Worm (Caenorhabditis elegans) whole organism, early embryonic: ENCODE data around the gene T06E4.5.

Experiments used
- B0310.2 ChIP-seq: sonication (generic microtip); optimal IDR thresholded peaks from 2 replicates; lab custom pipeline; 2016; ENCODE audit warnings: mild to moderate bottlenecking, missing genetic modification characterization, missing compliant biosample characterization
- F13C5.2 ChIP-seq: sonication (generic microtip); optimal IDR thresholded peaks from 2 replicates; lab custom pipeline; 2017; ENCODE audit warnings: mild to moderate bottlenecking, missing genetic modification characterization, inconsistent platforms, missing compliant biosample characterization
- aly-1 ChIP-seq: sonication (generic microtip); optimal IDR thresholded peaks from 2 replicates; lab custom pipeline; 2016; ENCODE audit warnings: missing genetic modification characterization, missing compliant biosample characterization
- ama-1 ChIP-seq: fragments of 150-350 bp; optimal IDR thresholded peaks from 2 replicates; lab custom pipeline; 2014
- ceh-13 ChIP-seq: fragments of 200-800 bp; sonication (Bioruptor generic); optimal IDR thresholded peaks from 2 replicates; lab custom pipeline; 2018; ENCODE audit warnings: mild to moderate bottlenecking, missing genetic modification characterization, missing compliant biosample characterization
- ceh-36 ChIP-seq: sonication (generic microtip); optimal IDR thresholded peaks from 2 replicates; lab custom pipeline; 2016; ENCODE audit warnings: missing genetic modification characterization, inconsistent platforms, missing compliant biosample characterization
- ets-7 ChIP-seq: sonication (generic microtip); optimal IDR thresholded peaks from 2 replicates; lab custom pipeline; 2016; ENCODE audit warnings: missing genotype, missing genetic modification characterization, missing compliant biosample characterization
- flt-1 ChIP-seq: fragments of 200-800 bp; sonication (Bioruptor generic); IDR thresholded peaks from 2 replicates; pipeline ENCODE4 v1.3.6; 2022; ENCODE audit warnings: missing genetic modification characterization, missing compliant biosample characterization
- hmbx-1 ChIP-seq: sonication (generic microtip); optimal IDR thresholded peaks from 2 replicates; lab custom pipeline; 2016; ENCODE audit warnings: mild to moderate bottlenecking, missing genetic modification characterization, missing compliant biosample characterization
- hmg-4 ChIP-seq: fragments of 200-800 bp; sonication (Bioruptor generic); optimal IDR thresholded peaks from 2 replicates; lab custom pipeline; 2018; ENCODE audit warnings: mild to moderate bottlenecking, missing genetic modification characterization, missing compliant biosample characterization
- hnd-1 ChIP-seq: sonication (generic microtip); optimal IDR thresholded peaks from 2 replicates; lab custom pipeline; 2016; ENCODE audit warnings: missing genetic modification characterization, missing compliant biosample characterization
- pes-1 ChIP-seq: fragments of 200-800 bp; sonication (Bioruptor generic); IDR thresholded peaks from 2 replicates; pipeline ENCODE4 v1.3.6; 2022; ENCODE audit warnings: missing genetic modification reagents, missing genetic modification characterization, missing compliant biosample characterization
- scrt-1 ChIP-seq: fragments of 200-800 bp; sonication (Bioruptor generic); IDR thresholded peaks from 2 replicates; pipeline ENCODE4 v1.3.6; 2022; ENCODE audit warnings: missing genetic modification characterization, missing compliant biosample characterization
- sea-1 ChIP-seq: fragments of 200-800 bp; sonication (Bioruptor generic); conservative IDR thresholded peaks from 2 replicates; pipeline ENCODE4 v1.3.6; 2022; ENCODE audit warnings: missing genetic modification characterization, missing compliant biosample characterization
- tbx-11 ChIP-seq: fragments of 200-800 bp; sonication (Bioruptor generic); IDR thresholded peaks from 2 replicates; pipeline ENCODE4 v1.3.6; 2022; ENCODE audit warnings: missing genetic modification characterization, missing compliant biosample characterization
- tbx-37 ChIP-seq: fragments of 200-800 bp; sonication (Bioruptor generic); conservative IDR thresholded peaks from 2 replicates; pipeline ENCODE4 v1.3.6; 2022; ENCODE audit warnings: missing genetic modification reagents, missing genetic modification characterization, missing compliant biosample characterization
- tra-4 ChIP-seq: sonication (generic microtip); optimal IDR thresholded peaks from 2 replicates; lab custom pipeline; 2017; ENCODE audit warnings: missing genetic modification characterization, missing compliant biosample characterization

The T06E4.5 gene

ce11 chrV:9629643-9630042, 1.4 kb upstream of the T06E4.5 start, which contains the start of gene col-146:
col-146 (plus strand) TSS chrV:9629943.
- TF ChIP-seq scrt-1 (GFP tag; lab: Robert Waterston, UW), result no peak
- TF ChIP-seq tbx-11, result no peak
- TF ChIP-seq ceh-13, result no peak
- TF ChIP-seq ets-7 (tag; lab: Kevin White, UChicago), result no peak
- no peak for TF ChIP-seq hmbx-1 (tag; lab: Kevin White, UChicago)
- no peak for TF ChIP-seq ama-1
- no peak for TF ChIP-seq F13C5.2 (tag; lab: Kevin White, UChicago)
- TF ChIP-seq sea-1 (GFP tag; lab: Robert Waterston, UW), result no peak

ce11 chrV:9630542-9630941, 502 bp upstream of the T06E4.5 start:
- TF ChIP-seq tbx-11, result no peak
- no peak for TF ChIP-seq flt-1
- no peak for TF ChIP-seq ama-1
- no peak for TF ChIP-seq hmbx-1 (tag; lab: Kevin White, UChicago)
- no peak for TF ChIP-seq hnd-1
- no peak for TF ChIP-seq aly-1 (tag; lab: Kevin White, UChicago)
- TF ChIP-seq scrt-1 (GFP tag; lab: Robert Waterston, UW), result no peak
- no peak for TF ChIP-seq pes-1 (GFP tag; lab: Robert Waterston, UW)
- no peak for TF ChIP-seq ceh-36 (tag; lab: Kevin White, UChicago)
- no peak for TF ChIP-seq hmg-4 (GFP tag; lab: Kevin White, UChicago)
- TF ChIP-seq tbx-37 (GFP tag; lab: Robert Waterston, UW), result no peak
- no peak for TF ChIP-seq ets-7 (tag; lab: Kevin White, UChicago)
- no peak for TF ChIP-seq tra-4 (tag; lab: Kevin White, UChicago)
- TF ChIP-seq ceh-13, result no peak
- TF ChIP-seq B0310.2 (tag; lab: Kevin White, UChicago), result no peak
- TF ChIP-seq sea-1 (GFP tag; lab: Robert Waterston, UW), result no peak
- no peak for TF ChIP-seq F13C5.2 (tag; lab: Kevin White, UChicago)

DNA sequence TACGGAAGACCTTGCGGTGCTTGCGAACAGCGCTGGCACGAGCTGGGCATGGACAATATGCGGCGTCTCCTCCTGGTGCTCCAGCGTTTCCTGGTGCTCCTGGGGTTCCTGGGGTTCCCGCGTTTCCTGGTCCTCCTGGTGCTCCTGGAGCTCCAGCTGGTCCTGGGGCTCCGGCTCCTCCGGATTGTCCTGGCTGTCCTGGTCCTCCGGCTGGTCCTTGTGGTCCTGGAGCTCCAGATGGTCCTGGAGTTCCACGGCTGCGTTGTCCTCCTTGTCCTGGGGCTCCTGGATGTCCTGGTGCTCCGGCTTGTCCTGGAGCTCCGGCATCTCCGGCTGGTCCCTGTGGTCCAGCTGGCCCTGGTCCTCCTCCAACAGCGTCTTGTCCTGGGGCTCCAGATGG, 1.3 kb downstream of the T06E4.5 start:
- TF ChIP-seq sea-1 (GFP tag; lab: Robert Waterston, UW) (no peak), F13C5.2 (tag; lab: Kevin White, UChicago) (no peak), ceh-36 (tag; lab: Kevin White, UChicago) (no peak), hnd-1 (no peak), scrt-1 (GFP tag; lab: Robert Waterston, UW) (no peak)

- TF ChIP-seq tbx-37 (GFP tag; lab: Robert Waterston, UW) (no peak), tra-4 (tag; lab: Kevin White, UChicago) (no peak), ets-7 (tag; lab: Kevin White, UChicago) (no peak), sea-1 (GFP tag; lab: Robert Waterston, UW) (no peak), F13C5.2 (tag; lab: Kevin White, UChicago) (no peak), hmbx-1 (tag; lab: Kevin White, UChicago) (no peak), hnd-1 (no peak), hmg-4 (GFP tag; lab: Kevin White, UChicago) (no peak), ceh-13 (no peak), tbx-11 (no peak), ama-1 (no peak), pes-1 (GFP tag; lab: Robert Waterston, UW) (no peak)
These were observed 2.3 kb downstream of the T06E4.5 start, which contains the start of gene col-147 for ce11 chrV:9633313-9633712. col-147 (minus strand) TSS chrV:9633338.

DNA sequence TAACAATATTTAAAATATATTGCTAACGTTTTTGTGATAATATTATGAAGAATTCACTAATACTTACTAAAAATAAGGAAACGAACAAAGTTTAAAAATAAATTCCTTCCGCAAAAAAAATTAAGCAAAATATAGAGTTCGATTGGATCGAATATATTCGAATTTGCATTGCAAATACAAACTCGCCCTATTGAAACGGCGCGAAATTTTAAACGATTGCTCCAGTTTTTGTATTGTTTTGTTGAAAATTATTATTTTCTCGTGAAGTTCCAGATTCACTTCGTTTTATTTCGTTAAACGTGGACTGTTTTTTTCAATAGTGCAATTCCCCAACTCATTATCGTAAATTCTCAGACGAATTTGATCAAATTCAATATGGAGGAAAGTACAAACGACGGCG, 14.5 kb downstream of the T06E4.5 start, which contains the start of the genes atl-1 and hcp-2:
TSS of gene atl-1 (minus strand) at position 89 of the 400 bp plus-strand sequence.
TSS of gene hcp-2 (plus strand) at position 353 of the 400 bp plus-strand sequence.
- TF ChIP-seq sea-1 (GFP tag; lab: Robert Waterston, UW), result no peak
- no peak for TF ChIP-seq B0310.2 (tag; lab: Kevin White, UChicago)
- TF ChIP-seq ama-1, result no peak
- no peak for TF ChIP-seq pes-1 (GFP tag; lab: Robert Waterston, UW)
- no peak for TF ChIP-seq ceh-36 (tag; lab: Kevin White, UChicago)
- no peak for TF ChIP-seq hmbx-1 (tag; lab: Kevin White, UChicago)
- TF ChIP-seq ceh-13, result no peak
- TF ChIP-seq ets-7 (tag; lab: Kevin White, UChicago), result no peak
- no peak for TF ChIP-seq hnd-1
- no peak for TF ChIP-seq flt-1
- TF ChIP-seq aly-1 (tag; lab: Kevin White, UChicago), result no peak
- no peak for TF ChIP-seq hmg-4 (GFP tag; lab: Kevin White, UChicago)
- no peak for TF ChIP-seq tbx-11
- no peak for TF ChIP-seq F13C5.2 (tag; lab: Kevin White, UChicago)
- no peak for TF ChIP-seq tra-4 (tag; lab: Kevin White, UChicago)
- no peak for TF ChIP-seq scrt-1 (GFP tag; lab: Robert Waterston, UW)

ce11 chrV:9651294-9651693, 20.2 kb downstream of the T06E4.5 start, which contains the start of gene T06E4.21:
T06E4.21 (plus strand) TSS chrV:9651594.
- TF ChIP-seq ets-7 (tag; lab: Kevin White, UChicago) (no peak), sea-1 (GFP tag; lab: Robert Waterston, UW) (no peak), hmbx-1 (tag; lab: Kevin White, UChicago) (no peak), hnd-1 (no peak), hmg-4 (GFP tag; lab: Kevin White, UChicago) (no peak), F13C5.2 (tag; lab: Kevin White, UChicago) (no peak), B0310.2 (tag; lab: Kevin White, UChicago) (no peak), scrt-1 (GFP tag; lab: Robert Waterston, UW) (no peak), pes-1 (GFP tag; lab: Robert Waterston, UW) (no peak), ceh-13 (no peak), flt-1 (no peak), ama-1 (no peak), tra-4 (tag; lab: Kevin White, UChicago) (no peak), ceh-36 (tag; lab: Kevin White, UChicago) (no peak), tbx-37 (GFP tag; lab: Robert Waterston, UW) (no peak), tbx-11 (no peak), aly-1 (tag; lab: Kevin White, UChicago) (no peak)

DNA sequence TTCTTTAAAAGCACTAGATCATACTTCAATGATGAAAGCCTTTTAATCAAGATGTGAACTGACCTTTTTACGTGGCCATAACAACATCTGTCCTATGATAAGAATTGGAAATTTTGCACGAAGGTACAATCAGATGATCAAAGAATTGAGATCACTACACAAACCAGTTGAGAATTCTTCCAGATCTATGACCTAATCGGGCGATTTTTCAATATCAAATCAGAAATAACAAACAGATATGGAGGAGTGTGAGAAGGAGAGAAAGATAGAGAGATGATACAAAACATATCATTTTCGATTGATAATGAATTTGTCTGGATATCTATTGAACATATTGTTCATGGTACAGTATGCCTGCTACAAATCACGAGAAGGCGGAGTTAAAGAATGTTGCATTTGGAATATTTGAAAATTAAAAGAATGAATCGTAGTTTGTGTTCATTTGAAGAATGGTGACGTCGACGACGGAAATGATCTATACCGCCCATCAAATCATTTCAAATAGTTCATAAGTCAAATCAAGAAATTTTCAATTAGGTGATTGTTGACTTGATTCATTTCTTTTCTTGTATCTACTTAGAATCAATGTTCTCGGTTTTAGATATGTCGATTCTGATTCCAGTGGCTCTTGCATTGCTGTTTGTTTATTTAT, 23.2 kb downstream of the T06E4.5 start, which contains the start of gene cyp-29A4:
TSS of gene cyp-29A4 (plus strand) at position 602 of the 652 bp plus-strand sequence.
- TF ChIP-seq ceh-36 (tag; lab: Kevin White, UChicago), result no peak
- no peak for TF ChIP-seq tbx-37 (GFP tag; lab: Robert Waterston, UW)
- TF ChIP-seq ama-1, result no peak
- TF ChIP-seq F13C5.2 (tag; lab: Kevin White, UChicago), result no peak
- no peak for TF ChIP-seq tbx-11
